Worm (Caenorhabditis elegans): Measurements from ENCODE around the gene msp-53.

DNA sequence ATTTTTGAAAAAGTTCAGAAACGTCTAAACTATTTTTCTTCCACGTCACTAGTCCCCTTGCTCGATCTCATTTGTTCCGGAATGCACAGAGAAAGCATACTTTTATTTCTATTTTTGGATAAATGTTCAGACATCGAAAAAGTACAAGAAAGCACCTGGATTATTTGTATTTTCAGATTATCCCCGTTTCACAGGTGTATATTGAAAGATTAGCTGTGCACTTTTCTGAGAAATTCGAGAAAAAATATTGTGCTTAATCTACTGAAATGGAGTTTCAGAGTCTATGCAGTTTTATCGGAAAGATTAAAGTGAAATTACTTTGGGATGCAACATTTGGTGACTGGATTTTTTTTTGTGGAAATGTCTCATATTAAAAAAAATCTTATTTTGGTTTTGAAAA lies 37.1 kb upstream of the msp-53 start:
- TF ChIP-seq lsy-2 (tag; optimal IDR thresholded peaks at IDR 0.05) (no peak), skn-1 (tag; optimal IDR thresholded peaks at IDR 0.05) (no peak), gmeb-1 (tag; optimal IDR thresholded peaks at IDR 0.05) (no peak), elt-3 (tag; optimal IDR thresholded peaks at IDR 0.05) (no peak), lin-39 (tag; optimal IDR thresholded peaks at IDR 0.05) (no peak), nhr-21 (tag; optimal IDR thresholded peaks at IDR 0.05) (no peak), ceh-82 (tag; optimal IDR thresholded peaks at IDR 0.05) (no peak), F13H6.1 (tag; optimal IDR thresholded peaks at IDR 0.05) (no peak), nhr-23 (tag; optimal IDR thresholded peaks at IDR 0.05) (no peak), zag-1 (tag; optimal IDR thresholded peaks at IDR 0.05) (no peak)

Measured in whole organism, L2 larva.